Fruit fly (Drosophila melanogaster): ENCODE data around the gene cyc.

cyc gene

dm6 chr3L:19807103-19807502 lies 8.6 kb downstream of the cyc start, which contains the start of the genes CG14104 and Kap-alpha1 (continued):
- TF ChIP-seq cg (GFP tag; optimal IDR thresholded peaks at IDR 0.05) (peak; percentile 92), CG2199 (GFP tag; IDR thresholded peaks at IDR 0.05) (0 out of 3 replicates have a peak, but pooled peaks have one; percentile 35), CG32767 (GFP tag; IDR thresholded peaks at IDR 0.05) (peak; percentile 64), lov (optimal IDR thresholded peaks at IDR 0.05) (no peak), lov (GFP tag; IDR thresholded peaks at IDR 0.05) (no peak), cas (GFP tag; IDR thresholded peaks at IDR 0.05) (0 out of 2 replicates have a peak, but pooled peaks have one; percentile 8), CG14710 (tag; optimal IDR thresholded peaks at IDR 0.05) (peak; percentile 13), tx (GFP tag; optimal IDR thresholded peaks at IDR 0.05) (no peak), crp (GFP tag; optimal IDR thresholded peaks at IDR 0.05) (peak in 1 of 2 experiments; percentile 86), amos (GFP tag; IDR thresholded peaks at IDR 0.05; ENCODE audit: partially characterized antibody) (peak; percentile 61), Lim3 (GFP tag; IDR thresholded peaks at IDR 0.05) (no peak), Fer1 (GFP tag; optimal IDR thresholded peaks at IDR 0.05) (peak; percentile 7), CG30403 (GFP tag; optimal IDR thresholded peaks at IDR 0.05) (no peak), mam (GFP tag; optimal IDR thresholded peaks at IDR 0.05) (no peak), MESR4 (GFP tag; optimal IDR thresholded peaks at IDR 0.05) (peak; percentile 96), CG9932 (GFP tag; IDR thresholded peaks at IDR 0.05) (no peak), E2f2 (GFP tag; IDR thresholded peaks at IDR 0.05) (peak; percentile 48), Bgb (GFP tag; IDR thresholded peaks at IDR 0.05; ENCODE audit: partially characterized antibody) (peak; percentile 65; the same call in 1 of the 2 replicates), Fer2 (tag; optimal IDR thresholded peaks at IDR 0.05) (no peak), stc (GFP tag; IDR thresholded peaks at IDR 0.05) (no peak), Hsf (GFP tag; optimal IDR thresholded peaks at IDR 0.05) (no peak), zen2 (GFP tag; IDR thresholded peaks at IDR 0.05; ENCODE audit: partially characterized antibody) (peak; percentile 63; the same call in 1 of the 3 replicates), inv (GFP tag; IDR thresholded peaks at IDR 0.05; ENCODE audit: partially characterized antibody) (peak; percentile 46; the same call in 1 of the 2 replicates), CG12659 (GFP tag; optimal IDR thresholded peaks at IDR 0.05) (peak; percentile 42), CG10654 (GFP tag; optimal IDR thresholded peaks at IDR 0.05) (no peak), CG15011 (GFP tag; optimal IDR thresholded peaks at IDR 0.05) (no peak), Pdp1 (GFP tag; optimal IDR thresholded peaks at IDR 0.05) (peak in 1 of 2 experiments; percentile 24), CG10209 (GFP tag; optimal IDR thresholded peaks at IDR 0.05) (no peak), HmgZ (tag; optimal IDR thresholded peaks at IDR 0.05) (peak; percentile 15), CG10462 (GFP tag; optimal IDR thresholded peaks at IDR 0.05) (no peak), ems (GFP tag; optimal IDR thresholded peaks at IDR 0.05) (no peak), gfzf (GFP tag; optimal IDR thresholded peaks at IDR 0.05) (peak; percentile 11), CG34422 (GFP tag; IDR thresholded peaks at IDR 0.05) (peak; percentile 45; the same call in 1 of the 3 replicates), emc (GFP tag; optimal IDR thresholded peaks at IDR 0.05) (no peak), NFAT (GFP tag; IDR thresholded peaks at IDR 0.05) (no peak), run (tag; optimal IDR thresholded peaks at IDR 0.05) (no peak), CG15073 (GFP tag; optimal IDR thresholded peaks at IDR 0.05) (no peak), CG2116 (GFP tag; optimal IDR thresholded peaks at IDR 0.05) (peak; percentile 44), knrl (GFP tag; IDR thresholded peaks at IDR 0.05; ENCODE audit: partially characterized antibody) (peak; percentile 71), Doc2 (GFP tag; IDR thresholded peaks at IDR 0.05) (no peak), CrebB (tag; optimal IDR thresholded peaks at IDR 0.05) (no peak), Dip2 (GFP tag; IDR thresholded peaks at IDR 0.05) (no peak), C15 (GFP tag; IDR thresholded peaks at IDR 0.05) (no peak), CG6791 (GFP tag; IDR thresholded peaks at IDR 0.05; ENCODE audit: partially characterized antibody) (peak; percentile 73), esg (GFP tag; conservative IDR thresholded peaks at IDR 0.05) (no peak), CG10147 (GFP tag; optimal IDR thresholded peaks at IDR 0.05) (no peak), nom (GFP tag; optimal IDR thresholded peaks at IDR 0.05) (peak; percentile 24), hkb (optimal IDR thresholded peaks at IDR 0.05) (no peak), hkb (GFP tag; IDR thresholded peaks at IDR 0.05) (0 out of 2 replicates have a peak, but pooled peaks have one; percentile 20), Dp (GFP tag; optimal IDR thresholded peaks at IDR 0.05) (peak; percentile 31)
